Fruit fly (Drosophila melanogaster) whole organism, embryonic: ENCODE data around the gene CG7276.

Source experiments
- ATbp ChIP-seq: fragments of 200-800 bp; sonication (Bioruptor generic); optimal IDR thresholded peaks from 2 replicates; lab custom pipeline; 2017; ENCODE audit warnings: missing biosample characterization, mild to moderate bottlenecking, missing genetic modification characterization, missing genetic modification reagents
- Atf6 ChIP-seq: fragments of 200-800 bp; sonication (Bioruptor generic); IDR thresholded peaks from 2 replicates; pipeline ENCODE4 v1.3.6; 2022; ENCODE audit warnings: missing biosample characterization, missing genetic modification characterization
- Awh ChIP-seq: fragments of 200-800 bp; sonication (Bioruptor generic); IDR thresholded peaks from 2 replicates; pipeline ENCODE4, ENCODE4 v1.3.6; 2022; ENCODE audit warnings: missing biosample characterization, missing genetic modification characterization
- BEAF-32 ChIP-seq: fragments of 200-800 bp; sonication (Bioruptor generic); optimal IDR thresholded peaks from 3 replicates; lab custom pipeline; 2017; ENCODE audit warnings: missing biosample characterization, missing genetic modification characterization, mild to moderate bottlenecking, moderate library complexity, missing genetic modification reagents
- Bdp1 ChIP-seq: fragments of 200-800 bp; sonication (Bioruptor generic); optimal IDR thresholded peaks from 3 replicates; lab custom pipeline; 2016; ENCODE audit warnings: missing biosample characterization, missing genetic modification characterization
- CG10654 ChIP-seq: fragments of 200-800 bp; sonication (Bioruptor generic); optimal IDR thresholded peaks from 2 replicates; lab custom pipeline; 2016; ENCODE audit warnings: missing biosample characterization, missing genetic modification characterization
- CG10959 ChIP-seq: fragments of 200-800 bp; sonication (Bioruptor generic); IDR thresholded peaks from 2 replicates; pipeline ENCODE4 v1.3.6; 2022; ENCODE audit warnings: missing biosample characterization, missing genetic modification characterization
- CG14667 ChIP-seq: fragments of 200-800 bp; sonication (Bioruptor generic); IDR thresholded peaks from 2 replicates; pipeline ENCODE4 v1.3.6; 2022; ENCODE audit warnings: missing biosample characterization, missing genetic modification characterization
- CG15696 ChIP-seq: fragments of 200-800 bp; sonication (Bioruptor generic); optimal IDR thresholded peaks from 2 replicates; lab custom pipeline; 2019; ENCODE audit warnings: missing biosample characterization, mild to moderate bottlenecking, missing genetic modification characterization, moderate library complexity
- CG17328 ChIP-seq: fragments of 200-800 bp; sonication (Bioruptor generic); IDR thresholded peaks from 2 replicates; pipeline ENCODE4 v1.3.6; 2022; ENCODE audit warnings: missing biosample characterization, missing genetic modification characterization
- CG2202 ChIP-seq: fragments of 200-800 bp; sonication (Bioruptor generic); optimal IDR thresholded peaks from 2 replicates; lab custom pipeline; 2018; ENCODE audit warnings: missing biosample characterization, mild to moderate bottlenecking, missing genetic modification characterization
- CG2875 ChIP-seq: fragments of 200-800 bp; sonication (Bioruptor generic); optimal IDR thresholded peaks from 2 replicates; lab custom pipeline; 2017; ENCODE audit warnings: missing biosample characterization, mild to moderate bottlenecking, missing genetic modification characterization, missing genetic modification reagents
- CG31224 ChIP-seq: fragments of 200-800 bp; sonication (Bioruptor generic); IDR thresholded peaks from 2 replicates; pipeline ENCODE4 v1.3.6; 2022; ENCODE audit warnings: missing biosample characterization, missing genetic modification characterization
- CG31365 ChIP-seq: fragments of 200-800 bp; sonication (Bioruptor generic); optimal IDR thresholded peaks from 2 replicates; lab custom pipeline; 2018; ENCODE audit warnings: missing biosample characterization, mild to moderate bottlenecking, missing genetic modification characterization
- CG33213 ChIP-seq: fragments of 200-800 bp; sonication (Bioruptor generic); optimal IDR thresholded peaks from 3 replicates; lab custom pipeline; 2016; ENCODE audit warnings: missing biosample characterization, missing genetic modification characterization
- CG33557 ChIP-seq: fragments of 200-800 bp; sonication (Bioruptor generic); optimal IDR thresholded peaks from 2 replicates; lab custom pipeline; 2019; ENCODE audit warnings: missing biosample characterization, mild to moderate bottlenecking, missing genetic modification characterization, moderate library complexity
- CG3407 ChIP-seq: fragments of 200-800 bp; sonication (Bioruptor generic); optimal IDR thresholded peaks from 2 replicates; lab custom pipeline; 2018; ENCODE audit warnings: missing biosample characterization, mild to moderate bottlenecking, missing genetic modification characterization
- CG34376 ChIP-seq: fragments of 200-800 bp; sonication (Bioruptor generic); optimal IDR thresholded peaks from 2 replicates; lab custom pipeline; 2018; ENCODE audit warnings: missing biosample characterization, mild to moderate bottlenecking, missing genetic modification characterization
- CG4404 ChIP-seq: fragments of 200-800 bp; sonication (Bioruptor generic); IDR thresholded peaks from 2 replicates; pipeline ENCODE4 v1.3.6; 2022; ENCODE audit warnings: missing biosample characterization, missing genetic modification characterization
- CG5953 ChIP-seq: fragments of 200-800 bp; sonication (Bioruptor generic); IDR thresholded peaks from 2 replicates; pipeline ENCODE4 v1.3.6; 2022; ENCODE audit warnings: missing biosample characterization, missing genetic modification characterization
- CG6765 ChIP-seq: fragments of 200-800 bp; sonication (Bioruptor generic); optimal IDR thresholded peaks from 3 replicates; lab custom pipeline; 2017; ENCODE audit warnings: missing biosample characterization, mild to moderate bottlenecking, missing genetic modification characterization
- CG7839 ChIP-seq: fragments of 200-800 bp; sonication (Bioruptor generic); optimal IDR thresholded peaks from 3 replicates; lab custom pipeline; 2018; ENCODE audit warnings: missing biosample characterization, mild to moderate bottlenecking, missing genetic modification characterization, moderate library complexity
- CG8281 ChIP-seq: fragments of 200-800 bp; sonication (Bioruptor generic); optimal IDR thresholded peaks from 2 replicates; lab custom pipeline; 2018; ENCODE audit warnings: missing biosample characterization, mild to moderate bottlenecking, missing genetic modification characterization, moderate library complexity
- Ets97D ChIP-seq: fragments of 200-800 bp; sonication (Bioruptor generic); optimal IDR thresholded peaks from 3 replicates; lab custom pipeline; 2016; ENCODE audit warnings: missing biosample characterization, missing genetic modification characterization
- Gug ChIP-seq: fragments of 200-800 bp; sonication (Bioruptor generic); IDR thresholded peaks from 4 replicates; pipeline ENCODE4 v1.3.6; 2022; ENCODE audit warnings: missing biosample characterization, missing genetic modification characterization
- Hr3 ChIP-seq: fragments of 200-800 bp; sonication (Bioruptor generic); optimal IDR thresholded peaks from 3 replicates; lab custom pipeline; 2016; ENCODE audit warnings: missing biosample characterization, missing genetic modification characterization
- Kr ChIP-seq: fragments of 200-800 bp; sonication (Bioruptor generic); optimal IDR thresholded peaks from 2 replicates; lab custom pipeline; 2017; ENCODE audit warnings: missing biosample characterization, mild to moderate bottlenecking, missing genetic modification characterization
- Lpt ChIP-seq: fragments of >200 bp; optimal IDR thresholded peaks from 2 replicates; lab custom pipeline; 2018; ENCODE audit warnings: missing biosample characterization, missing genetic modification characterization
- MTF-1 ChIP-seq: fragments of 200-800 bp; sonication (Bioruptor generic); optimal IDR thresholded peaks from 2 replicates; lab custom pipeline; 2018; ENCODE audit warnings: missing biosample characterization, mild to moderate bottlenecking, missing genetic modification characterization, borderline replicate concordance
- Max ChIP-seq: fragments of 200-800 bp; sonication (Bioruptor generic); optimal IDR thresholded peaks from 2 replicates; lab custom pipeline; 2016; ENCODE audit warnings: missing biosample characterization, mild to moderate bottlenecking, missing genetic modification characterization
- Poxn ChIP-seq: fragments of 200-800 bp; sonication (Bioruptor generic); IDR thresholded peaks from 2 replicates; pipeline ENCODE4 v1.3.6; 2022; ENCODE audit warnings: missing biosample characterization, missing genetic modification characterization
- Usf ChIP-seq: fragments of 200-800 bp; sonication (Bioruptor generic); optimal IDR thresholded peaks from 2 replicates; lab custom pipeline; 2017; ENCODE audit warnings: missing genotype, missing biosample characterization, missing genetic modification characterization
- abd-A ChIP-seq: fragments of 200-800 bp; sonication (Bioruptor generic); optimal IDR thresholded peaks from 3 replicates; lab custom pipeline; 2019; ENCODE audit warnings: missing biosample characterization, mild to moderate bottlenecking, missing genetic modification characterization, moderate library complexity
- bigmax ChIP-seq: fragments of 200-800 bp; sonication (Bioruptor generic); optimal IDR thresholded peaks from 2 replicates; lab custom pipeline; 2018; ENCODE audit warnings: missing biosample characterization, mild to moderate bottlenecking, missing genetic modification characterization
- chif ChIP-seq, 2 experiments: fragments of 200-800 bp; sonication (Bioruptor generic); optimal IDR thresholded peaks; 3 replicates each; lab custom pipeline; 2016; ENCODE audit warnings: missing biosample characterization in 2 of 2, missing genetic modification characterization in 2 of 2
- fd96Cb ChIP-seq: fragments of 200-800 bp; sonication (Bioruptor generic); optimal IDR thresholded peaks from 2 replicates; lab custom pipeline; 2018; ENCODE audit warnings: missing biosample characterization, mild to moderate bottlenecking, missing genetic modification characterization, moderate library complexity
- gsb ChIP-seq: fragments of 200-800 bp; sonication (Bioruptor generic); IDR thresholded peaks from 2 replicates; pipeline ENCODE4 v1.3.6; 2022; ENCODE audit warnings: missing biosample characterization, missing genetic modification characterization
- gt ChIP-seq: fragments of 200-800 bp; sonication (Bioruptor generic); IDR thresholded peaks from 2 replicates; pipeline ENCODE4 v1.3.6; 2022; ENCODE audit warnings: missing biosample characterization, missing genetic modification characterization
- knrl ChIP-seq: fragments of 200-800 bp; sonication (Bioruptor generic); IDR thresholded peaks from 3 replicates; pipeline ENCODE4 v1.3.6; 2022; ENCODE audit warnings: missing biosample characterization, missing genetic modification characterization; ENCODE audit not compliant: partially characterized antibody
- lbe ChIP-seq: fragments of 200-800 bp; sonication (Bioruptor generic); optimal IDR thresholded peaks from 2 replicates; lab custom pipeline; 2016; ENCODE audit warnings: missing biosample characterization, mild to moderate bottlenecking, missing genetic modification characterization
- mirr ChIP-seq: fragments of 200-800 bp; sonication (Bioruptor generic); optimal IDR thresholded peaks from 3 replicates; lab custom pipeline; 2018; ENCODE audit warnings: missing biosample characterization, mild to moderate bottlenecking, missing genetic modification characterization
- onecut ChIP-seq: fragments of 200-800 bp; sonication (Bioruptor generic); IDR thresholded peaks from 2 replicates; pipeline ENCODE4 v1.3.6; 2022; ENCODE audit warnings: missing biosample characterization, missing genetic modification characterization
- p53 ChIP-seq: fragments of 200-800 bp; sonication (Bioruptor generic); optimal IDR thresholded peaks from 2 replicates; lab custom pipeline; 2016; ENCODE audit warnings: missing biosample characterization, missing genetic modification characterization
- prd ChIP-seq, 3 experiments: fragments of >200 bp in 2 of 3; fragments of 200-800 bp in 1 of 3; sonication (Bioruptor generic) in 1 of 3; optimal IDR thresholded peaks in 2 of 3; IDR thresholded peaks in 1 of 3; 2 replicates in 2 of 3; 3 replicates in 1 of 3; pipeline versions ENCODE4 v1.3.6 to Lab custom; 2017 to 2022; ENCODE audit warnings: missing biosample characterization in 1 of 3, missing genetic modification characterization in 1 of 3
- sima ChIP-seq: fragments of 200-800 bp; sonication (Bioruptor generic); optimal IDR thresholded peaks from 2 replicates; lab custom pipeline; 2016; ENCODE audit warnings: missing biosample characterization, missing genetic modification characterization
- sna ChIP-seq: fragments of 200-800 bp; sonication (Bioruptor generic); IDR thresholded peaks from 2 replicates; pipeline ENCODE4 v1.3.6; 2022; ENCODE audit warnings: missing biosample characterization, missing genetic modification characterization; ENCODE audit not compliant: partially characterized antibody
- stc ChIP-seq: fragments of 200-800 bp; sonication (Bioruptor generic); IDR thresholded peaks from 2 replicates; pipeline ENCODE4 v1.3.6; 2022; ENCODE audit warnings: missing biosample characterization, missing genetic modification characterization
- tup ChIP-seq: fragments of 200-800 bp; sonication (Bioruptor generic); optimal IDR thresholded peaks from 2 replicates; lab custom pipeline; 2016; ENCODE audit warnings: missing biosample characterization, mild to moderate bottlenecking, missing genetic modification characterization, moderate library complexity

The CG7276 gene

DNA sequence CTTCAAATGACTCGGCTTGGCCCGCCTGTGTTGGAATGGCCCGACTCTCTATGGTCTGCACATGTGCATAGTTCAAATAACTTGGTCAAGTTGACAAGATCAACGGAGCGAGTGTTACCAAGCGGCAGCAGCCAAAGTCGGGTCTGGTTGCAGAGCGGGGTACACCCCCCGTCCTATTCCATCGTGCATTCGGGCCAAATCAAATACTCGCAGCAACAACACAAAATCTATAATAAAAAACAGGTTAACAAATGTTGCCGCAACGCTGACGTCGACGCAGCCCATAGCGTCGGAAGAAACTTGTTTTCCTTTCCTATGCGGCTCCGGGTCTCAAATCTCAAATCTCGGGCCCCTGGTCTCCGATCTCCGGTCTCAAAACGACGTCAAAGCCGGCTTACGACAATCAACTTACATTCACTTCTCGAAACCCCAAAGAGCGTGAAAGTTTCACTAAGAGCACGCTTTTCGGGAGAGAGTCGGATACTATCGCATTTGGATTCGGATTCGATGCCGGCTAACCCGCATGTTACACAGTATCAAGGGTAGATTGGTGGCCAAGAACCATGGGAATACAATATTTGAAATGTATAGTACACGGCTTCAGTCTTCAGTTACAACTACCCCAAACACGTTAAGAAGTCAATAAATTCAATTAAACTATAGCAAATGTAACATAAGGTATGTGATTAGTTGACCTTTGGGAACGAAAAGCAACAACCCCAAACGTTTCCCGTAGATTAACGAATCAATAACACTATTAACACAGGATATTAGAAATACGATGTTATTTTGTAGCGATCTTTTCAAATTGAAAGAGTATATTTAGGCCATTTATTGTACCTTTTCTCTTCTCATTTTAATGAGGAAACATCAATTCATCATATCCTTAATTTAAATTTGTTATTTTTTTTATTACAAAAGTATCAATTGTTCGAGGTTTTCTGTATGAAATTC, 36.5 kb downstream of the CG7276 start (continued):
- TF ChIP-seq Awh (GFP tag; lab: Robert Waterston, UW) (no peak; the same call in 1 of the 2 replicates), CG34376 (GFP tag; lab: Kevin White, UChicago) (no peak), lbe (GFP tag; lab: Kevin White, UChicago) (no peak), Max (peak; percentile 49), bigmax (GFP tag; lab: Kevin White, UChicago) (no peak), Poxn (GFP tag; lab: Robert Waterston, UW) (no peak), CG4404 (no peak), CG8281 (no peak), CG31224 (no peak), prd (optimal IDR thresholded peaks at IDR 0.05; lab: Kevin White, UChicago) (no peak), prd (GFP tag; IDR thresholded peaks at IDR 0.05; lab: Robert Waterston, UW) (peak; percentile 58), abd-A (tag; lab: Kevin White, UChicago) (peak; percentile 28), CG7839 (tag; lab: Kevin White, UChicago) (peak; percentile 77), CG31365 (no peak), CG3407 (peak; percentile 38), CG10959 (no peak), CG2202 (tag; lab: Kevin White, UChicago) (peak; percentile 28), stc (GFP tag; lab: Robert Waterston, UW) (no peak), mirr (GFP tag; lab: Kevin White, UChicago) (no peak), chif (GFP tag; optimal IDR thresholded peaks at IDR 0.05; lab: Kevin White, UChicago) (peak; percentile 43 to 64), knrl (GFP tag; lab: Robert Waterston, UW) (no peak), CG33557 (peak; percentile 52), CG5953 (GFP tag; lab: Robert Waterston, UW) (no peak), CG15696 (tag; lab: Kevin White, UChicago) (peak; percentile 38), CG14667 (GFP tag; lab: Robert Waterston, UW) (peak; percentile 38), gt (no peak), Kr (GFP tag; lab: Kevin White, UChicago) (no peak), tup (GFP tag; lab: Kevin White, UChicago) (no peak), Hr3 (GFP tag; lab: Kevin White, UChicago) (peak; percentile 65), CG2875 (GFP tag; lab: Kevin White, UChicago) (no peak), CG33213 (no peak), onecut (no peak), CG17328 (GFP tag; lab: Robert Waterston, UW) (0 out of 2 replicates have a peak, but pooled peaks have one; percentile 55), MTF-1 (no peak), Atf6 (peak; percentile 15; the same call in 1 of the 2 replicates), sima (GFP tag; lab: Kevin White, UChicago) (no peak), fd96Cb (tag; lab: Kevin White, UChicago) (peak; percentile 57), Lpt (GFP tag; lab: Kevin White, UChicago) (no peak), ATbp (GFP tag; lab: Kevin White, UChicago) (peak; percentile 52), CG6765 (GFP tag; lab: Kevin White, UChicago) (no peak), Gug (GFP tag; lab: Robert Waterston, UW) (peak; percentile 55; the same call in 2 of the 4 replicates), p53 (GFP tag; lab: Kevin White, UChicago) (peak; percentile 16), BEAF-32 (no peak), sna (GFP tag; lab: Robert Waterston, UW) (no peak), gsb (GFP tag; lab: Robert Waterston, UW) (no peak), Ets97D (peak; percentile 0), Usf (GFP tag; lab: Kevin White, UChicago) (peak; percentile 56), Bdp1 (GFP tag; lab: Kevin White, UChicago) (peak; percentile 1), CG10654 (GFP tag; lab: Kevin White, UChicago) (peak; percentile 15)
